Worm (Caenorhabditis elegans) whole organism, L4 larva: ENCODE results near the gene ZK637.15.

Experiments used
- F10B5.3 ChIP-seq: sonication (generic microtip); optimal IDR thresholded peaks from 2 replicates; lab custom pipeline; 2016; ENCODE audit warnings: mild to moderate bottlenecking, missing genetic modification characterization, missing compliant biosample characterization
- F26F4.8 ChIP-seq: fragments of 200-800 bp; sonication (Bioruptor generic); conservative IDR thresholded peaks from 2 replicates; pipeline ENCODE4 v1.3.6; 2022; ENCODE audit warnings: missing genetic modification characterization, missing compliant biosample characterization
- F37D6.2 ChIP-seq: sonication (generic microtip); optimal IDR thresholded peaks from 2 replicates; lab custom pipeline; 2016; ENCODE audit warnings: mild to moderate bottlenecking, missing genetic modification characterization, missing compliant biosample characterization
- F49E8.2 ChIP-seq: sonication (generic microtip); optimal IDR thresholded peaks from 2 replicates; lab custom pipeline; 2016; ENCODE audit warnings: missing compliant biosample characterization, mild to moderate bottlenecking, missing genetic modification characterization, borderline replicate concordance
- T26A8.4 ChIP-seq: fragments of 200-800 bp; sonication (Bioruptor generic); IDR thresholded peaks from 2 replicates; pipeline ENCODE4 v1.3.6; 2022; ENCODE audit warnings: missing genetic modification characterization, missing compliant biosample characterization
- Y48G9A.11 ChIP-seq: fragments of 200-800 bp; sonication (Bioruptor generic); IDR thresholded peaks from 2 replicates; pipeline ENCODE4 v1.3.6; 2022; ENCODE audit warnings: missing genetic modification reagents, missing genetic modification characterization, missing compliant biosample characterization
- aly-2 ChIP-seq: sonication (generic microtip); optimal IDR thresholded peaks from 2 replicates; lab custom pipeline; 2018; ENCODE audit warnings: missing biosample characterization, missing genetic modification characterization
- attf-4 ChIP-seq: sonication (generic microtip); optimal IDR thresholded peaks from 3 replicates; lab custom pipeline; 2017; ENCODE audit warnings: missing biosample characterization, missing genetic modification characterization
- ceh-20 ChIP-seq: fragments of 200-800 bp; sonication (Bioruptor generic); IDR thresholded peaks from 2 replicates; pipeline ENCODE4 v1.3.6; 2022; ENCODE audit warnings: missing genetic modification reagents, missing genetic modification characterization, missing compliant biosample characterization
- cey-2 ChIP-seq: sonication (generic microtip); optimal IDR thresholded peaks from 3 replicates; lab custom pipeline; 2017; ENCODE audit warnings: missing genetic modification characterization, mild to moderate bottlenecking, missing compliant biosample characterization, antibody characterized with exemption, borderline replicate concordance; ENCODE audit not compliant: insufficient read depth
- ctbp-1 ChIP-seq: fragments of 200-800 bp; sonication (Bioruptor generic); IDR thresholded peaks from 2 replicates; pipeline ENCODE4 v1.3.6; 2022; ENCODE audit warnings: missing genetic modification reagents, missing genetic modification characterization, missing compliant biosample characterization
- daf-12 ChIP-seq: fragments of 150-350 bp; optimal IDR thresholded peaks from 2 replicates; lab custom pipeline; 2014; ENCODE audit warnings: missing biosample characterization, missing genetic modification reagents, missing genetic modification characterization
- daf-8 ChIP-seq: fragments of 200-800 bp; sonication (Bioruptor generic); IDR thresholded peaks from 2 replicates; pipeline ENCODE4 v1.3.6; 2022; ENCODE audit warnings: missing genetic modification characterization, missing compliant biosample characterization
- dmd-6 ChIP-seq: fragments of 200-800 bp; sonication (Bioruptor generic); IDR thresholded peaks from 2 replicates; pipeline ENCODE4 v1.3.6; 2022; ENCODE audit warnings: missing genetic modification reagents, missing genetic modification characterization, missing compliant biosample characterization
- dpl-1 ChIP-seq: fragments of 150-350 bp; optimal IDR thresholded peaks from 2 replicates; lab custom pipeline; 2014; ENCODE audit warnings: missing biosample characterization, missing genetic modification reagents, missing genetic modification characterization
- duxl-1 ChIP-seq: sonication (generic microtip); optimal IDR thresholded peaks from 2 replicates; lab custom pipeline; 2016; ENCODE audit warnings: mild to moderate bottlenecking, missing genetic modification characterization, moderate library complexity, missing compliant biosample characterization; ENCODE audit not compliant: poor library complexity
- fos-1 ChIP-seq: fragments of 150-350 bp; optimal IDR thresholded peaks from 2 replicates; lab custom pipeline; 2014; ENCODE audit warnings: missing biosample characterization, missing genetic modification characterization
- gei-8 ChIP-seq: fragments of 200-800 bp; sonication (Bioruptor generic); optimal IDR thresholded peaks from 2 replicates; lab custom pipeline; 2018; ENCODE audit warnings: mild to moderate bottlenecking, missing genetic modification characterization, missing compliant biosample characterization
- hif-1 ChIP-seq, 2 experiments: sonication (generic microtip); optimal IDR thresholded peaks; 2 replicates each; lab custom pipeline; 2016 to 2017; ENCODE audit warnings: missing compliant biosample characterization in 2 of 2, missing genetic modification characterization in 2 of 2, missing genetic modification reagents in 2 of 2, missing genotype in 2 of 2, mild to moderate bottlenecking in 1 of 2
- hlh-30 ChIP-seq: sonication (generic microtip); optimal IDR thresholded peaks from 2 replicates; lab custom pipeline; 2017; ENCODE audit warnings: antibody characterized with exemption, mild to moderate bottlenecking, missing genetic modification characterization, missing compliant biosample characterization; ENCODE audit not compliant: insufficient read depth
- hmg-1.1 ChIP-seq: fragments of 200-800 bp; sonication (Bioruptor generic); IDR thresholded peaks from 2 replicates; pipeline ENCODE4 v1.3.6; 2022; ENCODE audit warnings: missing genetic modification reagents, missing genetic modification characterization, missing compliant biosample characterization
- jun-1 ChIP-seq: fragments of 150-350 bp; optimal IDR thresholded peaks from 2 replicates; lab custom pipeline; 2014; ENCODE audit warnings: missing biosample characterization, missing genetic modification reagents, missing genetic modification characterization
- lin-13 ChIP-seq: fragments of 150-350 bp; optimal IDR thresholded peaks from 2 replicates; lab custom pipeline; 2014; ENCODE audit warnings: missing biosample characterization, missing genetic modification reagents, missing genetic modification characterization
- lin-38 ChIP-seq: fragments of 200-800 bp; sonication (Bioruptor generic); IDR thresholded peaks from 2 replicates; pipeline ENCODE4 v1.3.6; 2022; ENCODE audit warnings: missing genetic modification reagents, missing genetic modification characterization, missing compliant biosample characterization
- lsy-2 ChIP-seq, 2 experiments: fragments of 150-350 bp in 1 of 2; sonication (generic microtip) in 1 of 2; optimal IDR thresholded peaks; 2 replicates each; lab custom pipeline; 2014 to 2017; ENCODE audit warnings: missing biosample characterization in 2 of 2, missing genetic modification characterization in 2 of 2
- madf-9 ChIP-seq: fragments of 200-800 bp; sonication (Bioruptor generic); conservative IDR thresholded peaks from 2 replicates; pipeline ENCODE4 v1.3.6; 2022; ENCODE audit warnings: missing genetic modification reagents, missing genetic modification characterization, missing compliant biosample characterization
- mdt-29 ChIP-seq: fragments of 200-800 bp; sonication (Bioruptor generic); IDR thresholded peaks from 2 replicates; pipeline ENCODE4 v1.3.6; 2022; ENCODE audit warnings: missing genetic modification reagents, missing genetic modification characterization, missing compliant biosample characterization
- mes-2 ChIP-seq: sonication (generic microtip); optimal IDR thresholded peaks from 2 replicates; lab custom pipeline; 2016; ENCODE audit warnings: missing genotype, mild to moderate bottlenecking, missing genetic modification characterization, missing compliant biosample characterization; ENCODE audit not compliant: poor library complexity, severe bottlenecking
- mxl-3 ChIP-seq: fragments of 200-800 bp; sonication (Bioruptor generic); optimal IDR thresholded peaks from 2 replicates; lab custom pipeline; 2018; ENCODE audit warnings: mild to moderate bottlenecking, missing genetic modification characterization, missing compliant biosample characterization
- nhr-10 ChIP-seq: fragments of 150-350 bp; optimal IDR thresholded peaks from 2 replicates; lab custom pipeline; 2014; ENCODE audit warnings: missing biosample characterization, missing genetic modification characterization
- nhr-102 ChIP-seq: sonication (generic microtip); optimal IDR thresholded peaks from 2 replicates; lab custom pipeline; 2016; ENCODE audit warnings: mild to moderate bottlenecking, missing genetic modification characterization, moderate library complexity, missing compliant biosample characterization
- nhr-42 ChIP-seq: fragments of 200-800 bp; sonication (Bioruptor generic); IDR thresholded peaks from 2 replicates; pipeline ENCODE4 v1.3.6; 2022; ENCODE audit warnings: missing genetic modification characterization, missing compliant biosample characterization
- nhr-76 ChIP-seq: fragments of 150-350 bp; optimal IDR thresholded peaks from 2 replicates; lab custom pipeline; 2014; ENCODE audit warnings: missing biosample characterization, missing genetic modification characterization
- php-3 ChIP-seq: fragments of 200-800 bp; sonication (Bioruptor generic); IDR thresholded peaks from 2 replicates; pipeline ENCODE4 v1.3.6; 2022; ENCODE audit warnings: missing genetic modification reagents, missing genetic modification characterization, missing compliant biosample characterization
- rbr-2 ChIP-seq: sonication (generic microtip); optimal IDR thresholded peaks from 2 replicates; lab custom pipeline; 2016; ENCODE audit warnings: missing genotype, missing genetic modification characterization, missing compliant biosample characterization
- saeg-2 ChIP-seq: fragments of 200-800 bp; sonication (Bioruptor generic); IDR thresholded peaks from 2 replicates; pipeline ENCODE4 v1.3.6; 2022; ENCODE audit warnings: missing genetic modification reagents, missing genetic modification characterization, missing compliant biosample characterization
- sdz-12 ChIP-seq: fragments of 200-800 bp; sonication (Bioruptor generic); optimal IDR thresholded peaks from 2 replicates; lab custom pipeline; 2018; ENCODE audit warnings: mild to moderate bottlenecking, missing genetic modification characterization, missing compliant biosample characterization
- set-16 ChIP-seq: fragments of 200-800 bp; sonication (Bioruptor generic); IDR thresholded peaks from 2 replicates; pipeline ENCODE4 v1.3.6; 2022; ENCODE audit warnings: missing genetic modification reagents, missing genetic modification characterization, missing compliant biosample characterization
- skn-1 ChIP-seq: fragments of 150-350 bp; optimal IDR thresholded peaks from 2 replicates; lab custom pipeline; 2014; ENCODE audit warnings: missing biosample characterization, missing genetic modification characterization
- snpc-4 ChIP-seq: fragments of 150-350 bp; optimal IDR thresholded peaks from 2 replicates; lab custom pipeline; 2014; ENCODE audit warnings: missing biosample characterization, missing genetic modification characterization
- spr-1 ChIP-seq: sonication (generic microtip); optimal IDR thresholded peaks from 2 replicates; lab custom pipeline; 2016; ENCODE audit warnings: mild to moderate bottlenecking, missing genetic modification characterization, missing compliant biosample characterization
- spr-3 ChIP-seq: fragments of 200-800 bp; sonication (Bioruptor generic); optimal IDR thresholded peaks from 2 replicates; lab custom pipeline; 2018; ENCODE audit warnings: mild to moderate bottlenecking, missing genetic modification characterization, missing compliant biosample characterization
- tra-1 ChIP-seq: fragments of 200-800 bp; sonication (Bioruptor generic); IDR thresholded peaks from 2 replicates; pipeline ENCODE4 v1.3.6; 2022; ENCODE audit warnings: missing genetic modification reagents, missing genetic modification characterization, missing compliant biosample characterization
- unc-130 ChIP-seq: sonication (generic microtip); optimal IDR thresholded peaks from 2 replicates; lab custom pipeline; 2016; ENCODE audit warnings: missing genetic modification reagents, missing genetic modification characterization, missing compliant biosample characterization
- unc-62 ChIP-seq, 3 experiments: fragments of 150-350 bp in 1 of 3; sonication (generic microtip); optimal IDR thresholded peaks in 2 of 3; peaks in 1 of 3; 1 replicate in 1 of 3; 2 replicates in 2 of 3; lab custom pipeline; 2014 to 2017; ENCODE audit warnings: missing biosample characterization in 3 of 3, missing genetic modification characterization in 3 of 3, missing genetic modification reagents in 3 of 3, missing genotype in 1 of 3
- vab-7 ChIP-seq: fragments of 200-800 bp; sonication (Bioruptor generic); IDR thresholded peaks from 2 replicates; pipeline ENCODE4 v1.3.6; 2022; ENCODE audit warnings: missing genetic modification reagents, missing genetic modification characterization, missing compliant biosample characterization
- zip-2 ChIP-seq: fragments of 150-350 bp; optimal IDR thresholded peaks from 2 replicates; lab custom pipeline; 2014; ENCODE audit warnings: missing biosample characterization, missing genetic modification characterization
- ztf-7 ChIP-seq: fragments of 150-350 bp; optimal IDR thresholded peaks from 2 replicates; lab custom pipeline; 2014; ENCODE audit warnings: missing biosample characterization, missing genetic modification characterization

The ZK637.15 gene

DNA sequence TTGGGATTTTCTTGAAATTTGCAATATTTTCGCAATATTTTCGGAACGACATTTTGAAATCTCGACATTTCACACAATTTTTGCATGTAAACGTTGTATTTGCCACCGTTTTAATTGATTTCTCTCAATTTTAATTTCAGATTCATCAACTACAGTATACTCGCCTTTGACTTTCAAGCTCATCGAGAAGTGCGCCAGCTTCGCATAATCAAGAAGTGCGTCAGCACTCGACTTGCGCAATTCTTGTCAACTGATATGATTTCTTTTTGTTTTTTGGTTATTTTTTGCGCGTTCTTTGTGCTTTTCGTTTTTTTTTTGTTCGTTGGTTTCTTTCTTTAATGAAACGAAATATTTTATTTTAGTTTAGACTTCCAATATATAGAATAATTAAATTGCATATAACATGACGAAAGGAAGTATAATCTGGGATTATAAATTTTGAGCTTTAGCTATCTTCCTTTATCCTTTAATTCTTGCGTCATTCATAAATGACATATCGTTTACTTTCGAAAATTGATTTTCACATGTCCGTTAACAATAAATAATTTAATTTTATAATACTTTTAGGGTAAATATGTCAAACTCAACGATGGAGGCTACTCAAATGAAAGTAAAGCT, 32.6 kb upstream of the ZK637.15 start, which contains the start of gene famh-136 (continued):
- peak; percentile 85 for TF ChIP-seq mes-2 (tag; lab: Kevin White, UChicago)
- peak; percentile 72 for TF ChIP-seq F37D6.2 (tag; lab: Kevin White, UChicago)
- TF ChIP-seq rbr-2 (tag; lab: Kevin White, UChicago), result peak; percentile 86
- TF ChIP-seq duxl-1 (tag; lab: Kevin White, UChicago), result peak; percentile 52
- TF ChIP-seq ctbp-1 (GFP tag; lab: Robert Waterston, UW), result peak; percentile 80
- no peak for TF ChIP-seq daf-12
- TF ChIP-seq dmd-6 (GFP tag; lab: Robert Waterston, UW), result peak; percentile 91
- no peak for TF ChIP-seq set-16
- TF ChIP-seq fos-1 (tag; lab: Kevin White, UChicago), result peak; percentile 35
- TF ChIP-seq gei-8 (GFP tag; lab: Kevin White, UChicago), result no peak
- 0 out of 2 replicates have a peak, but pooled peaks have one; percentile 33 for TF ChIP-seq madf-9
- TF ChIP-seq skn-1 (tag; lab: Kevin White, UChicago), result no peak
- peak; percentile 43 for TF ChIP-seq unc-130 (GFP tag; lab: Kevin White, UChicago)
- peak; percentile 85 for TF ChIP-seq dpl-1 (GFP tag; lab: Kevin White, UChicago)
- peak; percentile 51; the same call in 1 of the 2 replicates for TF ChIP-seq tra-1
- TF ChIP-seq F10B5.3 (tag; lab: Kevin White, UChicago), result peak; percentile 74
- 0 out of 2 replicates have a peak, but pooled peaks have one; percentile 52 for TF ChIP-seq ceh-20 (GFP tag; lab: Robert Waterston, UW)
- peak; percentile 85 for TF ChIP-seq nhr-102
- no peak for TF ChIP-seq daf-8 (GFP tag; lab: Robert Waterston, UW)
- TF ChIP-seq spr-3, result peak; percentile 38
- TF ChIP-seq nhr-42 (GFP tag; lab: Robert Waterston, UW), result peak; percentile 64; the same call in 1 of the 2 replicates
- peak; percentile 80 for TF ChIP-seq hlh-30 (tag; lab: Kevin White, UChicago)
- peak; percentile 52 for TF ChIP-seq zip-2 (tag; lab: Kevin White, UChicago)
- no peak for TF ChIP-seq cey-2 (tag; lab: Kevin White, UChicago)
- no peak for TF ChIP-seq snpc-4 (tag; lab: Kevin White, UChicago)
- peak in 1 of 2 experiments; percentile 99 for TF ChIP-seq unc-62 (GFP tag; optimal IDR thresholded peaks at IDR 0.05 in 1 of 2; lab: Kevin White, UChicago)
- TF ChIP-seq unc-62 (tag; optimal IDR thresholded peaks at IDR 0.05; lab: Kevin White, UChicago), result no peak
- 0 out of 2 replicates have a peak, but pooled peaks have one; percentile 56 for TF ChIP-seq saeg-2 (GFP tag; lab: Robert Waterston, UW)
- peak; percentile 85 for TF ChIP-seq lin-38 (GFP tag; lab: Robert Waterston, UW)
- TF ChIP-seq vab-7 (GFP tag; lab: Robert Waterston, UW), result no peak
- peak; percentile 83 for TF ChIP-seq lin-13
- TF ChIP-seq nhr-76 (tag; lab: Kevin White, UChicago), result no peak
- no peak for TF ChIP-seq jun-1 (tag; lab: Kevin White, UChicago)
- TF ChIP-seq attf-4 (tag; lab: Kevin White, UChicago), result no peak
- peak; percentile 80 for TF ChIP-seq T26A8.4 (GFP tag; lab: Robert Waterston, UW)
- no peak for TF ChIP-seq Y48G9A.11 (GFP tag; lab: Robert Waterston, UW)
- TF ChIP-seq F26F4.8 (GFP tag; lab: Robert Waterston, UW), result no peak
- TF ChIP-seq spr-1 (tag; lab: Kevin White, UChicago), result peak; percentile 77
- peak; percentile 41 for TF ChIP-seq mxl-3 (GFP tag; lab: Kevin White, UChicago)
- no peak for TF ChIP-seq sdz-12
- TF ChIP-seq nhr-10, result no peak
- peak in 1 of 2 experiments; percentile 73 for TF ChIP-seq hif-1 (tag; optimal IDR thresholded peaks at IDR 0.05; lab: Kevin White, UChicago)
- peak; percentile 11 for TF ChIP-seq F49E8.2 (tag; lab: Kevin White, UChicago)
- peak; percentile 56 for TF ChIP-seq php-3 (GFP tag; lab: Robert Waterston, UW)
- peak; percentile 79 for TF ChIP-seq hmg-1.1 (GFP tag; lab: Robert Waterston, UW)
- TF ChIP-seq aly-2 (tag; lab: Kevin White, UChicago), result no peak
- TF ChIP-seq ztf-7 (tag; lab: Kevin White, UChicago), result peak; percentile 64
- TF ChIP-seq lsy-2 (tag; optimal IDR thresholded peaks at IDR 0.05; lab: Kevin White, UChicago), result peak; percentile 27 to 95
- TF ChIP-seq mdt-29 (GFP tag; lab: Robert Waterston, UW), result peak; percentile 60; the same call in 1 of the 2 replicates
